Fruit fly (Drosophila melanogaster) S2 (cell line): ENCODE results near the gene CG13403.

Experiments used
- CG8478 ChIP-seq: fragments of >200 bp; optimal IDR thresholded peaks from 2 replicates; lab custom pipeline; 2018
- CTCF ChIP-seq, 2 experiments: fragments of >200 bp; optimal IDR thresholded peaks; 2 replicates each; lab custom pipeline; 2018

DNA sequence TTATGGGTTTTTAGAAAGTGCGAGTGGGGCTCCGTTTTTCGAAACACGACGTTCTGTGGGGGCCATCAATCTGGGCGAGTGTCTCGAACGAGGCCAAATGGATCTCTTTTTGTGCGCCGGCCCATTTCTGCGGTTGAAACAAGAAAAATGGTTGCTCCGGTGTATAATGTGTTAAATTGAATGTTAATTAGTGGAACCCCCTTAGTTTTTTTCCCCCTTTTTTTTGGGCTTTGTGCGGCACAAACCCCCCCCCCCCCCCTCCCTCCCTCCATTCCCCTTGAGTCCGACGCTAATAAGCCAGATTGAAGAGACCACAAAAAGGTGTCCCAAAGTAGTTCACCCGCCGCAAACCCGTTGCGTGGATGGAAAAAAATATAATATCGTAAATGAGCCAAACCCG, 18.2 kb downstream of the CG13403 start:
- TF ChIP-seq CG8478 (lab: Kevin White, UChicago) (no peak), CTCF (optimal IDR thresholded peaks at IDR 0.05; lab: Kevin White, UChicago) (no peak)
